Fruit fly (Drosophila melanogaster) whole organism, wandering third instar larva: ENCODE results near the gene CG1542.
A peak's percentile ranks its signal among the peaks of the same experiment; 100 is the strongest.

Experiments used
- Abd-B ChIP-seq: fragments of >200 bp; optimal IDR thresholded peaks from 2 replicates; lab custom pipeline; 2017; ENCODE audit warnings: missing biosample characterization, missing genetic modification characterization
- CG9705 ChIP-seq: fragments of 200-800 bp; sonication (Bioruptor generic); optimal IDR thresholded peaks from 2 replicates; lab custom pipeline; 2018; ENCODE audit warnings: missing biosample characterization, mild to moderate bottlenecking, missing genetic modification characterization
- CrebA ChIP-seq: fragments of 200-800 bp; sonication (Bioruptor generic); optimal IDR thresholded peaks from 2 replicates; lab custom pipeline; 2016; ENCODE audit warnings: missing biosample characterization, mild to moderate bottlenecking, missing genetic modification characterization, borderline replicate concordance
- Dfd ChIP-seq: fragments of >200 bp; optimal IDR thresholded peaks from 2 replicates; lab custom pipeline; 2017; ENCODE audit warnings: missing biosample characterization, missing genetic modification characterization
- GATAd ChIP-seq: sonication (Bioruptor generic); optimal IDR thresholded peaks from 2 replicates; lab custom pipeline; 2016; ENCODE audit warnings: missing biosample characterization, missing genetic modification characterization
- HLH106 ChIP-seq: fragments of 200-800 bp; optimal IDR thresholded peaks from 3 replicates; lab custom pipeline; 2019; ENCODE audit warnings: missing biosample characterization, mild to moderate bottlenecking, missing genetic modification characterization, moderate library complexity
- Hnf4 ChIP-seq: fragments of 200-800 bp; sonication (Bioruptor generic); optimal IDR thresholded peaks from 2 replicates; lab custom pipeline; 2016; ENCODE audit warnings: missing biosample characterization, mild to moderate bottlenecking, missing genetic modification characterization
- Hr83 ChIP-seq: fragments of 200-300 bp; sonication (Bioruptor generic); optimal IDR thresholded peaks from 2 replicates; lab custom pipeline; 2016; ENCODE audit warnings: missing biosample characterization, mild to moderate bottlenecking, missing genetic modification characterization, moderate library complexity; ENCODE audit not compliant: poor library complexity, severe bottlenecking
- Mio ChIP-seq: sonication (Bioruptor generic); optimal IDR thresholded peaks from 2 replicates; lab custom pipeline; 2016; ENCODE audit warnings: missing biosample characterization, missing genetic modification characterization
- Myc ChIP-seq: fragments of >200 bp; optimal IDR thresholded peaks from 2 replicates; lab custom pipeline; 2017
- N ChIP-seq: fragments of >200 bp; optimal IDR thresholded peaks from 2 replicates; lab custom pipeline; 2018; ENCODE audit warnings: missing biosample characterization, missing external identifiers, missing genetic modification characterization
- OdsH ChIP-seq: fragments of 200-800 bp; sonication (Bioruptor generic); optimal IDR thresholded peaks from 2 replicates; lab custom pipeline; 2016; ENCODE audit warnings: missing biosample characterization, mild to moderate bottlenecking, missing genetic modification characterization
- Rel ChIP-seq, 2 experiments: fragments of 200-800 bp; sonication (Bioruptor generic) in 1 of 2; optimal IDR thresholded peaks; 2 replicates in 1 of 2; 3 replicates in 1 of 2; lab custom pipeline; 2016 to 2019; ENCODE audit warnings: mild to moderate bottlenecking in 2 of 2, missing biosample characterization in 2 of 2, missing genetic modification characterization in 2 of 2, moderate library complexity in 1 of 2
- Sp1 ChIP-seq: fragments of 200-800 bp; sonication (Bioruptor generic); optimal IDR thresholded peaks from 3 replicates; lab custom pipeline; 2019; ENCODE audit warnings: missing biosample characterization, mild to moderate bottlenecking, missing genetic modification characterization, moderate library complexity
- Vsx2 ChIP-seq: fragments of 200-300, 225-300 bp; sonication (Bioruptor generic); optimal IDR thresholded peaks from 2 replicates; lab custom pipeline; 2018; ENCODE audit warnings: missing biosample characterization, missing genetic modification characterization; ENCODE audit not compliant: partially characterized antibody
- br ChIP-seq: fragments of 200-800 bp; sonication (Bioruptor generic); optimal IDR thresholded peaks from 2 replicates; lab custom pipeline; 2016; ENCODE audit warnings: missing biosample characterization, missing genetic modification characterization
- brk ChIP-seq: fragments of 200-800 bp; sonication (Bioruptor generic); optimal IDR thresholded peaks from 2 replicates; lab custom pipeline; 2016; ENCODE audit warnings: missing biosample characterization, mild to moderate bottlenecking, missing genetic modification characterization
- dl ChIP-seq, 2 experiments: fragments of 175-275, 200-275 bp in 1 of 2; fragments of 200-275 bp in 1 of 2; sonication (Bioruptor generic); optimal IDR thresholded peaks; lab custom pipeline; 2018; ENCODE audit warnings: mild to moderate bottlenecking in 2 of 2, missing biosample characterization in 2 of 2, missing genetic modification characterization in 2 of 2, moderate library complexity in 2 of 2; ENCODE audit not compliant: partially characterized antibody in 2 of 2, insufficient read depth in 1 of 2
- dmrt93B ChIP-seq: fragments of 200-800 bp; sonication (Bioruptor generic); optimal IDR thresholded peaks from 2 replicates; lab custom pipeline; 2018; ENCODE audit warnings: missing biosample characterization, mild to moderate bottlenecking, missing genetic modification characterization
- foxo ChIP-seq, 2 experiments: fragments of 200-800 bp; sonication (Bioruptor generic); optimal IDR thresholded peaks; 2 replicates in 1 of 2; 3 replicates in 1 of 2; lab custom pipeline; 2016 to 2017; ENCODE audit warnings: missing biosample characterization in 2 of 2, missing genetic modification characterization in 2 of 2
- fru ChIP-seq: fragments of 200-800 bp; sonication (Bioruptor generic); optimal IDR thresholded peaks from 3 replicates; lab custom pipeline; 2016; ENCODE audit warnings: missing biosample characterization, mild to moderate bottlenecking, missing genetic modification characterization
- h ChIP-seq: fragments of 200-800 bp; sonication (Bioruptor generic); optimal IDR thresholded peaks from 3 replicates; lab custom pipeline; 2016; ENCODE audit warnings: missing biosample characterization, mild to moderate bottlenecking, missing genetic modification characterization
- jim ChIP-seq: fragments of 175-275, 200-325 bp; sonication (Bioruptor generic); optimal IDR thresholded peaks from 2 replicates; lab custom pipeline; 2016; ENCODE audit warnings: missing biosample characterization, mild to moderate bottlenecking, missing genetic modification characterization
- lola ChIP-seq: fragments of >200 bp; optimal IDR thresholded peaks from 2 replicates; lab custom pipeline; 2017; ENCODE audit warnings: missing biosample characterization, missing genetic modification characterization
- pan ChIP-seq: fragments of >200 bp; optimal IDR thresholded peaks from 2 replicates; lab custom pipeline; 2017
- psq ChIP-seq: fragments of 200-800 bp; sonication (Bioruptor generic); optimal IDR thresholded peaks from 3 replicates; lab custom pipeline; 2017; ENCODE audit warnings: missing biosample characterization, mild to moderate bottlenecking, missing genetic modification characterization, moderate library complexity
- sage ChIP-seq: fragments of 200-800 bp; sonication (Bioruptor generic); optimal IDR thresholded peaks from 2 replicates; lab custom pipeline; 2016; ENCODE audit warnings: missing biosample characterization, mild to moderate bottlenecking, missing genetic modification characterization
- sv ChIP-seq: fragments of 200-800 bp; sonication (Bioruptor generic); optimal IDR thresholded peaks from 3 replicates; lab custom pipeline; 2016; ENCODE audit warnings: missing biosample characterization, missing genetic modification characterization
- tai ChIP-seq: sonication (Bioruptor generic); optimal IDR thresholded peaks from 2 replicates; lab custom pipeline; 2016; ENCODE audit warnings: missing biosample characterization, missing genetic modification characterization
- woc ChIP-seq: sonication (Bioruptor generic); optimal IDR thresholded peaks from 2 replicates; lab custom pipeline; 2016; ENCODE audit warnings: missing biosample characterization, mild to moderate bottlenecking, missing genetic modification characterization

CG1542 gene

DNA sequence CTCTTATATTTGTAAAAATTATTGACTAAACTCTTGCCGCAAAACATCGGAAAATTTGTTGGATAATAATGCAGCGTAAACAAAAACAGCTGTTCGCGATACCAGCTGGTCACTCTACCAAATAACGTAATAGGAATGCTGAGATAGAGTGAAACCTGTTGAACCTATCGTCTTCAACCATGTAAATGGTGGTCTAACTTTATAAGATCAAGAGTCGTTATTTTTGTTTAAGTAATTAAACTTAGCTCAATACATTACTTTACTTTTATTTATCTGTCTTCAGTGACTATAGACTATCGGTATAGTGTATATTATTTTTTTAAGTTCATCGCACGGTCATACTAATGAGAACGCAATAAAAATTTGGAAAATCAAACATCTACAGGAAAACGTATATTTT is 41.5 kb downstream of the CG1542 start, which contains the start of the genes CG1750 and spn-F:
TSS of gene CG1750 (minus strand) at position 93 of the 400 bp plus-strand sequence.
TSS of gene spn-F (plus strand) at position 320 of the 400 bp plus-strand sequence.
- TF ChIP-seq woc: peak; percentile 57
- no peak for TF ChIP-seq h (GFP tag; lab: Kevin White, UChicago)

DNA sequence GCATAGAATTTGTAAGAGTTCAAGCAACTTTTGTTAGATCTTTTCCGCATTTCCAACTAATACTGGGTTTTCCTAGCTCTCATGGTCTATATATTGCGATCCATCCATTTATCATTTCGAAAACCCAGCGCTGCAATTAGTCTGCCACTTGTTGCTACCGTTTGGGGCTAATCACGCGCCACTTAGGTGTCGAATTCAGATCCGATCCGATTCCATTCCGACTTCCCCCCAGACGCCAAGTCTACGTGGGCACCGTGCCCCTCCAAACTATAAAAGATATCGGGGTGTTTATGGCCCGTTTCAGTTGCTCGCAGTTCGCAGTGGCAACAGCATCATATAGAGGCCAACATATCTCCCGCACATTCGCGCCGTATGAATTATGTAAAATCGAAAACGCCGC is 44.0 kb downstream of the CG1542 start, which contains the start of gene CAH6:
TSS of gene CAH6 (plus strand) at position 301 of the 400 bp plus-strand sequence.
- TF ChIP-seq sage (GFP tag; lab: Kevin White, UChicago) (no peak), Vsx2 (GFP tag; lab: Kevin White, UChicago) (no peak), tai (GFP tag; lab: Kevin White, UChicago) (no peak), Hnf4 (GFP tag; lab: Kevin White, UChicago) (no peak), GATAd (GFP tag; lab: Kevin White, UChicago) (no peak), N (no peak), Mio (GFP tag; lab: Kevin White, UChicago) (no peak), CG9705 (no peak), OdsH (GFP tag; lab: Kevin White, UChicago) (no peak), foxo (GFP tag; optimal IDR thresholded peaks at IDR 0.05; lab: Kevin White, UChicago) (no peak), Sp1 (GFP tag; lab: Kevin White, UChicago) (no peak), fru (GFP tag; lab: Kevin White, UChicago) (no peak), Rel (GFP tag; optimal IDR thresholded peaks at IDR 0.05; lab: Kevin White, UChicago) (no peak), Rel (tag; optimal IDR thresholded peaks at IDR 0.05; lab: Kevin White, UChicago) (no peak), Hr83 (no peak), psq (GFP tag; lab: Kevin White, UChicago) (no peak), br (GFP tag; lab: Kevin White, UChicago) (no peak), HLH106 (tag; lab: Kevin White, UChicago) (no peak)

DNA sequence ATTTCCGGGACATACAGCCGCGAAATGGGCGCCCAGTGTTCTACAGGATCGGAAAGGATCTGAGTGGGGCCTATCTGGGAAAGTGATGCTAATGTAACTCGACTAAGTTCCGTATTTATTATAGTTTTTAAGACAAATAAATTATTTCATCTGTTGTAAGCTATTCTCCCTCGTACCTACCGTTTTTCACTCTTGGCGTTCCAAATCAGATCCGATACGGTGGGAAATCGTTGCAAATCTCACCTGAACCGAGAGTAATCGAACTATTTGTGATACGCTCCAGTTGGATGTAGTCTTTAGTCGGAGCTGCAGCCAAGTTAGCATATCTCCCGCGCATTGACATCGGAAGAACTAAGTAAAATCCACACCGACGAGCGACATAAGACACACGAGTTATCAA is 46.7 kb downstream of the CG1542 start, which contains the start of gene CAH16:
TSS of gene CAH16 (plus strand) at position 301 of the 400 bp plus-strand sequence.
- TF ChIP-seq dmrt93B (GFP tag; lab: Kevin White, UChicago): no peak
- TF ChIP-seq CrebA (GFP tag; lab: Kevin White, UChicago): no peak
- TF ChIP-seq HLH106 (tag; lab: Kevin White, UChicago): no peak
- TF ChIP-seq Rel (GFP tag; optimal IDR thresholded peaks at IDR 0.05; lab: Kevin White, UChicago): no peak
- no peak for TF ChIP-seq Rel (tag; optimal IDR thresholded peaks at IDR 0.05; lab: Kevin White, UChicago)
- no peak for TF ChIP-seq pan (lab: Kevin White, UChicago)
- no peak for TF ChIP-seq psq (GFP tag; lab: Kevin White, UChicago)
- no peak for TF ChIP-seq sv (GFP tag; lab: Kevin White, UChicago)
- TF ChIP-seq N: no peak
- TF ChIP-seq Dfd (GFP tag; lab: Kevin White, UChicago): no peak
- TF ChIP-seq Abd-B: no peak
- no peak for TF ChIP-seq OdsH (GFP tag; lab: Kevin White, UChicago)
- TF ChIP-seq Sp1 (GFP tag; lab: Kevin White, UChicago): no peak
- TF ChIP-seq Hnf4 (GFP tag; lab: Kevin White, UChicago): no peak
- TF ChIP-seq dl (GFP tag; optimal IDR thresholded peaks at IDR 0.05; lab: Kevin White, UChicago; ENCODE audit: insufficient read depth in 1 of 2, partially characterized antibody in 2 of 2): no peak
- no peak for TF ChIP-seq sage (GFP tag; lab: Kevin White, UChicago)
- no peak for TF ChIP-seq woc
- TF ChIP-seq jim: no peak

- no peak for TF ChIP-seq Rel (GFP tag; optimal IDR thresholded peaks at IDR 0.05; lab: Kevin White, UChicago)
- no peak for TF ChIP-seq Rel (tag; optimal IDR thresholded peaks at IDR 0.05; lab: Kevin White, UChicago)
- TF ChIP-seq woc: no peak
- TF ChIP-seq Sp1 (GFP tag; lab: Kevin White, UChicago): no peak
- TF ChIP-seq CG9705: no peak
- TF ChIP-seq Vsx2 (GFP tag; lab: Kevin White, UChicago): no peak
- no peak for TF ChIP-seq dmrt93B (GFP tag; lab: Kevin White, UChicago)
- no peak for TF ChIP-seq Hr83
- TF ChIP-seq CrebA (GFP tag; lab: Kevin White, UChicago): no peak
- TF ChIP-seq Myc (lab: Kevin White, UChicago): no peak
- TF ChIP-seq jim: no peak
- TF ChIP-seq lola (GFP tag; lab: Kevin White, UChicago): no peak
- TF ChIP-seq brk (GFP tag; lab: Kevin White, UChicago): no peak
Measured at dm6 chr3R:31262298-31262697, 49.0 kb downstream of the CG1542 start, which contains the start of gene CAH5. CAH5 (plus strand) TSS chr3R:31262598.
